Fruit fly (Drosophila melanogaster) whole organism, prepupa: ENCODE results near the gene Taf4.

Experiments used
- Blimp-1 ChIP-seq: fragments of 200-800 bp; sonication (Bioruptor generic); optimal IDR thresholded peaks from 3 replicates; lab custom pipeline; 2017; ENCODE audit warnings: missing biosample characterization, missing genetic modification characterization, mild to moderate bottlenecking, moderate library complexity, missing genetic modification reagents
- CG10669 ChIP-seq: fragments of 200-800 bp; sonication (Bioruptor generic); optimal IDR thresholded peaks from 3 replicates; lab custom pipeline; 2018; ENCODE audit warnings: missing biosample characterization, mild to moderate bottlenecking, missing genetic modification characterization, moderate library complexity
- CG11762 ChIP-seq: fragments of 200-800 bp; sonication (Bioruptor generic); optimal IDR thresholded peaks from 3 replicates; lab custom pipeline; 2016; ENCODE audit warnings: missing biosample characterization, missing genetic modification characterization; ENCODE audit not compliant: insufficient read depth
- CG11902 ChIP-seq: fragments of 200-800 bp; sonication (Bioruptor generic); optimal IDR thresholded peaks from 3 replicates; lab custom pipeline; 2016; ENCODE audit warnings: missing biosample characterization, missing genetic modification characterization
- CG15336 ChIP-seq: fragments of 200-800 bp; sonication (Bioruptor generic); IDR thresholded peaks from 2 replicates; pipeline ENCODE4 v1.3.6; 2022; ENCODE audit warnings: missing biosample characterization, missing genetic modification characterization
- CG1621 ChIP-seq: fragments of 200-800 bp; sonication (Bioruptor generic); optimal IDR thresholded peaks from 3 replicates; lab custom pipeline; 2018; ENCODE audit warnings: missing biosample characterization, mild to moderate bottlenecking, missing genetic modification characterization
- CG16779 ChIP-seq: fragments of 200-800 bp; sonication (Bioruptor generic); optimal IDR thresholded peaks from 3 replicates; lab custom pipeline; 2017; ENCODE audit warnings: missing biosample characterization, mild to moderate bottlenecking, missing genetic modification characterization
- CG3032 ChIP-seq: fragments of 200-800 bp; optimal IDR thresholded peaks from 2 replicates; lab custom pipeline; 2019; ENCODE audit warnings: missing biosample characterization, mild to moderate bottlenecking, missing genetic modification characterization, moderate library complexity
- CG31627 ChIP-seq: fragments of 200-800 bp; sonication (Bioruptor generic); optimal IDR thresholded peaks from 3 replicates; lab custom pipeline; 2016; ENCODE audit warnings: missing biosample characterization, missing genetic modification characterization
- CG32006 ChIP-seq: fragments of 200-800 bp; sonication (Bioruptor generic); optimal IDR thresholded peaks from 3 replicates; lab custom pipeline; 2017; ENCODE audit warnings: missing biosample characterization, mild to moderate bottlenecking, missing genetic modification characterization
- CG34406 ChIP-seq: fragments of 200-800 bp; sonication (Bioruptor generic); optimal IDR thresholded peaks from 3 replicates; lab custom pipeline; 2016; ENCODE audit warnings: missing biosample characterization, missing genetic modification characterization
- CG3919 ChIP-seq: fragments of 200-800 bp; sonication (Bioruptor generic); optimal IDR thresholded peaks from 3 replicates; lab custom pipeline; 2016; ENCODE audit warnings: missing biosample characterization, missing genetic modification characterization
- CG6163 ChIP-seq: fragments of 200-800 bp; sonication (Bioruptor generic); IDR thresholded peaks from 3 replicates; pipeline ENCODE4 v1.3.6; 2022; ENCODE audit warnings: missing biosample characterization, missing genetic modification characterization
- CG6276 ChIP-seq: fragments of 200-800 bp; sonication (Bioruptor generic); optimal IDR thresholded peaks from 2 replicates; lab custom pipeline; 2017; ENCODE audit warnings: missing biosample characterization, mild to moderate bottlenecking, missing genetic modification characterization
- CG6808 ChIP-seq: fragments of 200-800 bp; sonication (Bioruptor generic); optimal IDR thresholded peaks from 3 replicates; lab custom pipeline; 2017; ENCODE audit warnings: missing biosample characterization, missing genetic modification characterization, mild to moderate bottlenecking, moderate library complexity, missing genetic modification reagents
- CG6854 ChIP-seq: fragments of 200-800 bp; sonication (Bioruptor generic); optimal IDR thresholded peaks from 2 replicates; lab custom pipeline; 2017; ENCODE audit warnings: missing biosample characterization, mild to moderate bottlenecking, missing genetic modification characterization
- CG7368 ChIP-seq: fragments of 200-800 bp; sonication (Bioruptor generic); optimal IDR thresholded peaks from 3 replicates; lab custom pipeline; 2016; ENCODE audit warnings: missing biosample characterization, missing genetic modification characterization
- CG8119 ChIP-seq: fragments of 200-800 bp; sonication (Bioruptor generic); IDR thresholded peaks from 3 replicates; pipeline ENCODE4 v1.3.6; 2022; ENCODE audit warnings: missing biosample characterization, missing genetic modification characterization
- CG8319 ChIP-seq: fragments of 200-800 bp; sonication (Bioruptor generic); optimal IDR thresholded peaks from 3 replicates; lab custom pipeline; 2016; ENCODE audit warnings: missing biosample characterization, missing genetic modification characterization
- Eip75B ChIP-seq: fragments of 200-800 bp; sonication (Bioruptor generic); optimal IDR thresholded peaks from 3 replicates; lab custom pipeline; 2016; ENCODE audit warnings: missing biosample characterization, missing genetic modification characterization
- Eip78C ChIP-seq: fragments of 200-800 bp; sonication (Bioruptor generic); peaks from one replicate; lab custom pipeline; 2016; ENCODE audit warnings: missing biosample characterization, missing genetic modification characterization
- Eip93F ChIP-seq: fragments of 200-800 bp; sonication (Bioruptor generic); optimal IDR thresholded peaks from 2 replicates; lab custom pipeline; 2016; ENCODE audit warnings: missing biosample characterization, mild to moderate bottlenecking, missing genetic modification characterization
- Ets21C ChIP-seq: fragments of 200-800 bp; sonication (Bioruptor generic); optimal IDR thresholded peaks from 3 replicates; lab custom pipeline; 2016; ENCODE audit warnings: missing biosample characterization, missing genetic modification characterization
- Ets96B ChIP-seq: fragments of 200-800 bp; optimal IDR thresholded peaks from 2 replicates; lab custom pipeline; 2019; ENCODE audit warnings: missing biosample characterization, mild to moderate bottlenecking, missing genetic modification characterization, moderate library complexity
- Hr39 ChIP-seq: fragments of 200-800 bp; sonication (Bioruptor generic); optimal IDR thresholded peaks from 2 replicates; lab custom pipeline; 2016; ENCODE audit warnings: missing biosample characterization, missing genetic modification characterization
- Hr4 ChIP-seq: fragments of 200-800 bp; sonication (Bioruptor generic); optimal IDR thresholded peaks from 3 replicates; lab custom pipeline; 2016; ENCODE audit warnings: missing biosample characterization, missing genetic modification characterization
- Met ChIP-seq: fragments of 200-800 bp; sonication (Bioruptor generic); optimal IDR thresholded peaks from 3 replicates; lab custom pipeline; 2016; ENCODE audit warnings: missing biosample characterization, missing genetic modification characterization
- OdsH ChIP-seq: fragments of 200-800 bp; sonication (Bioruptor generic); optimal IDR thresholded peaks from 3 replicates; lab custom pipeline; 2016; ENCODE audit warnings: missing biosample characterization, missing genetic modification characterization
- Smox ChIP-seq: fragments of 200-800 bp; sonication (Bioruptor generic); optimal IDR thresholded peaks from 3 replicates; lab custom pipeline; 2016; ENCODE audit warnings: missing biosample characterization, missing genetic modification characterization
- Sox102F ChIP-seq: fragments of 200-800 bp; sonication (Bioruptor generic); optimal IDR thresholded peaks from 2 replicates; lab custom pipeline; 2016; ENCODE audit warnings: missing biosample characterization, mild to moderate bottlenecking, missing genetic modification characterization
- Sox14 ChIP-seq: fragments of 200-800 bp; sonication (Bioruptor generic); optimal IDR thresholded peaks from 3 replicates; lab custom pipeline; 2016; ENCODE audit warnings: missing biosample characterization, missing genetic modification characterization
- achi ChIP-seq: fragments of 200-800 bp; sonication (Bioruptor generic); optimal IDR thresholded peaks from 3 replicates; lab custom pipeline; 2016; ENCODE audit warnings: missing biosample characterization, missing genetic modification characterization
- cyc ChIP-seq: fragments of 200-800 bp; sonication (Bioruptor generic); optimal IDR thresholded peaks from 3 replicates; lab custom pipeline; 2016; ENCODE audit warnings: missing biosample characterization, missing genetic modification characterization
- dac ChIP-seq: fragments of 200-800 bp; sonication (Bioruptor generic); optimal IDR thresholded peaks from 2 replicates; lab custom pipeline; 2017; ENCODE audit warnings: missing biosample characterization, mild to moderate bottlenecking, missing genetic modification characterization
- dsx ChIP-seq: fragments of 200-800 bp; optimal IDR thresholded peaks from 3 replicates; lab custom pipeline; 2019; ENCODE audit warnings: missing biosample characterization, mild to moderate bottlenecking, missing genetic modification characterization, moderate library complexity; ENCODE audit not compliant: poor library complexity, severe bottlenecking
- esn ChIP-seq: fragments of 200-800 bp; sonication (Bioruptor generic); optimal IDR thresholded peaks from 2 replicates; lab custom pipeline; 2016; ENCODE audit warnings: missing biosample characterization, mild to moderate bottlenecking, missing genetic modification characterization, moderate library complexity
- fd59A ChIP-seq: fragments of 200-800 bp; sonication (Bioruptor generic); optimal IDR thresholded peaks from 2 replicates; lab custom pipeline; 2017; ENCODE audit warnings: missing biosample characterization, mild to moderate bottlenecking, missing genetic modification characterization, missing genetic modification reagents
- fd85E ChIP-seq: fragments of 200-800 bp; sonication (Bioruptor generic); optimal IDR thresholded peaks from 3 replicates; lab custom pipeline; 2016; ENCODE audit warnings: missing biosample characterization, missing genetic modification characterization
- fkh ChIP-seq: fragments of 200-800 bp; sonication (Bioruptor generic); optimal IDR thresholded peaks from 3 replicates; lab custom pipeline; 2017; ENCODE audit warnings: missing biosample characterization, mild to moderate bottlenecking, missing genetic modification characterization, moderate library complexity
- lz ChIP-seq: fragments of 200-800 bp; sonication (Bioruptor generic); optimal IDR thresholded peaks from 3 replicates; lab custom pipeline; 2016; ENCODE audit warnings: missing biosample characterization, missing genetic modification characterization
- salr ChIP-seq, 2 experiments: fragments of 200-800 bp; sonication (Bioruptor generic); optimal IDR thresholded peaks; 3 replicates each; lab custom pipeline; 2016 to 2018; ENCODE audit warnings: missing biosample characterization in 2 of 2, missing genetic modification characterization in 2 of 2, mild to moderate bottlenecking in 1 of 2
- ss ChIP-seq, 2 experiments: fragments of 200-800 bp; sonication (Bioruptor generic); optimal IDR thresholded peaks; 2 replicates in 1 of 2; 3 replicates in 1 of 2; lab custom pipeline; 2017 to 2018; ENCODE audit warnings: mild to moderate bottlenecking in 2 of 2, missing biosample characterization in 2 of 2, missing genetic modification characterization in 2 of 2, moderate library complexity in 1 of 2
- topi ChIP-seq: fragments of 200-800 bp; sonication (Bioruptor generic); optimal IDR thresholded peaks from 3 replicates; lab custom pipeline; 2016; ENCODE audit warnings: missing biosample characterization, missing genetic modification characterization
- vri ChIP-seq: fragments of 200-800 bp; sonication (Bioruptor generic); optimal IDR thresholded peaks from 3 replicates; lab custom pipeline; 2016; ENCODE audit warnings: missing biosample characterization, mild to moderate bottlenecking, missing genetic modification characterization

Gene Taf4

DNA sequence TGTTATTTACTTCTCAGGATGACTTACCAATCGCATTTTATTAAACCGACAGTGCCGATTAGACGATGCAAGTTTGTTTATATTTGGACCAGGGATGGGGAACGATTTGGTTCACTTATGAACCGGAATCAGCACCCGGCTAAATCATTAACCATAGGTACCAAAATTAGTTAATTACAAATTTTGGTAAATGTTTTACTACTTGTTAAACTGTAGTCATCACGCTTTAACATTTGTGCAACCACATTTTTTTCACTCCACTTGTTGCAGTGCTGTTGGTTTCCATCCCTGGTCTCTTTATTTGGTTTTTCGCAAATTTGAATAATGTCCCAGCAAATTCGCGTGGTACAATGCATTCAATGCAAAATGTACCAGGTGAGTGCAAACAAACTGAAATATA is 7.5 kb upstream of the Taf4 start, which contains the start of the genes IntS9 and CG43295 (continued):
- peak; percentile 88 for TF ChIP-seq Ets21C

dm6 chr3L:16112069-16112820 is 767 bp upstream of the Taf4 start, which contains the start of gene Zn72D:
TSS of gene Zn72D (minus strand) at chr3L:16112626.
- TF ChIP-seq topi (GFP tag; lab: Kevin White, UChicago): no peak
- TF ChIP-seq Eip78C (GFP tag; lab: Kevin White, UChicago): peak; percentile 66

dm6 chr3L:16113607-16114337 is 760 bp downstream of the Taf4 start:
- TF ChIP-seq CG6808 (GFP tag; lab: Kevin White, UChicago): no peak
- peak; percentile 86 for TF ChIP-seq CG3919 (GFP tag; lab: Kevin White, UChicago)
- TF ChIP-seq fd59A (GFP tag; lab: Kevin White, UChicago): no peak
- no peak for TF ChIP-seq vri (GFP tag; lab: Kevin White, UChicago)
- TF ChIP-seq CG11902: peak; percentile 75
- peak; percentile 85 for TF ChIP-seq CG7368 (GFP tag; lab: Kevin White, UChicago)
- TF ChIP-seq topi (GFP tag; lab: Kevin White, UChicago): peak; percentile 91
- TF ChIP-seq OdsH (GFP tag; lab: Kevin White, UChicago): no peak
- peak; percentile 87 for TF ChIP-seq cyc (GFP tag; lab: Kevin White, UChicago)
- TF ChIP-seq Ets96B (tag; lab: Kevin White, UChicago): peak; percentile 82
- TF ChIP-seq CG6276 (GFP tag; lab: Kevin White, UChicago): no peak
- peak; percentile 92 for TF ChIP-seq Eip93F
- TF ChIP-seq CG6163 (GFP tag; lab: Robert Waterston, UW): no peak; the same call in 1 of the 3 replicates
- TF ChIP-seq dsx (GFP tag; lab: Kevin White, UChicago): peak; percentile 73
- no peak for TF ChIP-seq CG11762 (GFP tag; lab: Kevin White, UChicago)
- no peak for TF ChIP-seq CG32006 (GFP tag; lab: Kevin White, UChicago)
- peak; percentile 92 for TF ChIP-seq CG31627
- TF ChIP-seq CG15336 (GFP tag; lab: Robert Waterston, UW): peak; percentile 87
- TF ChIP-seq Eip75B (GFP tag; lab: Kevin White, UChicago): no peak
- no peak for TF ChIP-seq Smox (GFP tag; lab: Kevin White, UChicago)
- no peak for TF ChIP-seq CG10669 (GFP tag; lab: Kevin White, UChicago)
- peak; percentile 88 for TF ChIP-seq Hr4 (GFP tag; lab: Kevin White, UChicago)
- TF ChIP-seq CG1621 (tag; lab: Kevin White, UChicago): no peak
- TF ChIP-seq CG6854 (GFP tag; lab: Kevin White, UChicago): peak; percentile 65
- TF ChIP-seq CG16779 (tag; lab: Kevin White, UChicago): no peak
- no peak for TF ChIP-seq achi (GFP tag; lab: Kevin White, UChicago)
- no peak for TF ChIP-seq dac (GFP tag; lab: Kevin White, UChicago)
- TF ChIP-seq Hr39 (GFP tag; lab: Kevin White, UChicago): no peak
- peak; percentile 80 for TF ChIP-seq CG3032 (tag; lab: Kevin White, UChicago)
- peak; percentile 97 for TF ChIP-seq Eip78C (GFP tag; lab: Kevin White, UChicago)
- TF ChIP-seq CG34406: peak; percentile 77
- TF ChIP-seq Met: no peak
- no peak; the same call in 1 of the 3 replicates for TF ChIP-seq CG8119
- TF ChIP-seq Blimp-1 (GFP tag; lab: Kevin White, UChicago): peak; percentile 68
- TF ChIP-seq lz (GFP tag; lab: Kevin White, UChicago): peak; percentile 90
- TF ChIP-seq salr (GFP tag; optimal IDR thresholded peaks at IDR 0.05; lab: Kevin White, UChicago): no peak
- peak; percentile 92 for TF ChIP-seq Sox14 (GFP tag; lab: Kevin White, UChicago)
- no peak for TF ChIP-seq fkh (GFP tag; lab: Kevin White, UChicago)
- TF ChIP-seq Sox102F: peak; percentile 83
- TF ChIP-seq CG8319 (GFP tag; lab: Kevin White, UChicago): no peak
- TF ChIP-seq esn: peak; percentile 92
- no peak for TF ChIP-seq fd85E (GFP tag; lab: Kevin White, UChicago)
- no peak for TF ChIP-seq Ets21C
- no peak for TF ChIP-seq ss (GFP tag; optimal IDR thresholded peaks at IDR 0.05; lab: Kevin White, UChicago)
